Worm (Caenorhabditis elegans) whole organism, late embryonic: ENCODE data around the gene svh-11.

Source experiments
- C38D4.7 ChIP-seq: fragments of 200-800 bp; sonication (Bioruptor generic); optimal IDR thresholded peaks from 2 replicates; lab custom pipeline; 2018; ENCODE audit warnings: mild to moderate bottlenecking, missing genetic modification characterization, moderate library complexity, missing compliant biosample characterization
- K02D7.2 ChIP-seq: sonication (generic microtip); optimal IDR thresholded peaks from 2 replicates; lab custom pipeline; 2017; ENCODE audit warnings: mild to moderate bottlenecking, missing genetic modification characterization, missing compliant biosample characterization
- K09A11.1 ChIP-seq: sonication (generic microtip); optimal IDR thresholded peaks from 2 replicates; lab custom pipeline; 2017; ENCODE audit warnings: antibody characterized with exemption, mild to moderate bottlenecking, missing genetic modification characterization, missing compliant biosample characterization; ENCODE audit not compliant: insufficient read depth
- Y22D7AL.16 ChIP-seq: sonication (generic microtip); optimal IDR thresholded peaks from 2 replicates; lab custom pipeline; 2016; ENCODE audit warnings: missing genetic modification characterization, missing compliant biosample characterization
- ama-1 ChIP-seq: fragments of 150-350 bp; optimal IDR thresholded peaks from 2 replicates; lab custom pipeline; 2014
- ceh-14 ChIP-seq: sonication (generic microtip); optimal IDR thresholded peaks from 2 replicates; lab custom pipeline; 2016; ENCODE audit warnings: missing genotype, missing genetic modification characterization, missing compliant biosample characterization
- ceh-19 ChIP-seq: fragments of 200-800 bp; sonication (Bioruptor generic); optimal IDR thresholded peaks from 2 replicates; lab custom pipeline; 2018; ENCODE audit warnings: mild to moderate bottlenecking, missing genetic modification characterization, missing compliant biosample characterization
- ceh-22 ChIP-seq: sonication (generic microtip); optimal IDR thresholded peaks from 2 replicates; lab custom pipeline; 2017; ENCODE audit warnings: missing biosample characterization, missing genetic modification characterization
- ceh-34 ChIP-seq: sonication (generic microtip); optimal IDR thresholded peaks from 2 replicates; lab custom pipeline; 2016; ENCODE audit warnings: mild to moderate bottlenecking, missing genetic modification characterization, missing compliant biosample characterization
- ceh-6 ChIP-seq: fragments of 200-800 bp; sonication (Bioruptor generic); optimal IDR thresholded peaks from 2 replicates; lab custom pipeline; 2018; ENCODE audit warnings: mild to moderate bottlenecking, missing genetic modification characterization, missing compliant biosample characterization
- ceh-9 ChIP-seq: sonication (generic microtip); optimal IDR thresholded peaks from 2 replicates; lab custom pipeline; 2016; ENCODE audit warnings: mild to moderate bottlenecking, missing genetic modification characterization, inconsistent platforms, missing compliant biosample characterization
- dmd-4 ChIP-seq: sonication (generic microtip); optimal IDR thresholded peaks from 2 replicates; lab custom pipeline; 2016; ENCODE audit warnings: borderline replicate concordance, missing genetic modification characterization, missing compliant biosample characterization
- fkh-6 ChIP-seq: sonication (generic microtip); optimal IDR thresholded peaks from 2 replicates; lab custom pipeline; 2016; ENCODE audit warnings: missing genetic modification characterization, missing compliant biosample characterization
- hlh-8 ChIP-seq: sonication (generic microtip); optimal IDR thresholded peaks from 2 replicates; lab custom pipeline; 2016; ENCODE audit warnings: missing genotype, missing genetic modification characterization, missing compliant biosample characterization
- lim-6 ChIP-seq: sonication (generic microtip); optimal IDR thresholded peaks from 2 replicates; lab custom pipeline; 2016; ENCODE audit warnings: missing genetic modification characterization, missing compliant biosample characterization
- lin-11 ChIP-seq: fragments of 200-800 bp; sonication (Bioruptor generic); optimal IDR thresholded peaks from 2 replicates; lab custom pipeline; 2018; ENCODE audit warnings: mild to moderate bottlenecking, missing genetic modification characterization, missing compliant biosample characterization
- madf-2 ChIP-seq: sonication (generic microtip); optimal IDR thresholded peaks from 2 replicates; lab custom pipeline; 2017; ENCODE audit warnings: missing genetic modification characterization, missing compliant biosample characterization
- nfya-1 ChIP-seq: sonication (generic microtip); optimal IDR thresholded peaks from 2 replicates; lab custom pipeline; 2017; ENCODE audit warnings: missing genetic modification characterization, mild to moderate bottlenecking, missing compliant biosample characterization, antibody characterized with exemption, moderate library complexity
- nhr-11 ChIP-seq: fragments of 150-350 bp; optimal IDR thresholded peaks from 2 replicates; lab custom pipeline; 2014; ENCODE audit warnings: missing biosample characterization, missing genetic modification characterization
- nhr-232 ChIP-seq: sonication (generic microtip); optimal IDR thresholded peaks from 2 replicates; lab custom pipeline; 2016; ENCODE audit warnings: missing genetic modification characterization, missing compliant biosample characterization
- npax-4 ChIP-seq: sonication (generic microtip); optimal IDR thresholded peaks from 2 replicates; lab custom pipeline; 2016; ENCODE audit warnings: missing genetic modification characterization, missing compliant biosample characterization
- odd-2 ChIP-seq: sonication (generic microtip); optimal IDR thresholded peaks from 2 replicates; lab custom pipeline; 2017; ENCODE audit warnings: antibody characterized with exemption, mild to moderate bottlenecking, missing genetic modification characterization, missing compliant biosample characterization
- pag-3 ChIP-seq: sonication (generic microtip); optimal IDR thresholded peaks from 2 replicates; lab custom pipeline; 2016; ENCODE audit warnings: missing compliant biosample characterization, missing genetic modification characterization, borderline replicate concordance
- pqm-1 ChIP-seq: sonication (generic microtip); optimal IDR thresholded peaks from 2 replicates; lab custom pipeline; 2016; ENCODE audit warnings: missing genetic modification characterization, missing compliant biosample characterization
- pros-1 ChIP-seq: fragments of 150-350 bp; optimal IDR thresholded peaks from 2 replicates; lab custom pipeline; 2014; ENCODE audit warnings: missing biosample characterization, missing genetic modification reagents, missing genetic modification characterization
- ref-2 ChIP-seq: sonication (generic microtip); optimal IDR thresholded peaks from 2 replicates; lab custom pipeline; 2016; ENCODE audit warnings: missing genetic modification characterization, missing compliant biosample characterization
- rnt-1 ChIP-seq: sonication (generic microtip); optimal IDR thresholded peaks from 2 replicates; lab custom pipeline; 2016; ENCODE audit warnings: missing genetic modification characterization, missing compliant biosample characterization
- sdc-2 ChIP-seq: sonication (generic microtip); optimal IDR thresholded peaks from 2 replicates; lab custom pipeline; 2016; ENCODE audit warnings: missing genotype, missing genetic modification characterization, missing compliant biosample characterization
- sox-2 ChIP-seq: fragments of 200-800 bp; sonication (Bioruptor generic); IDR thresholded peaks from 2 replicates; pipeline ENCODE4 v1.3.6; 2022; ENCODE audit warnings: missing genetic modification reagents, missing genetic modification characterization, missing compliant biosample characterization
- sox-4 ChIP-seq: sonication (generic microtip); optimal IDR thresholded peaks from 2 replicates; lab custom pipeline; 2017; ENCODE audit warnings: mild to moderate bottlenecking, missing genetic modification characterization, inconsistent platforms, missing compliant biosample characterization
- syd-9 ChIP-seq: sonication (generic microtip); optimal IDR thresholded peaks from 2 replicates; lab custom pipeline; 2016; ENCODE audit warnings: mild to moderate bottlenecking, missing genetic modification characterization, moderate library complexity, missing compliant biosample characterization
- tbx-7 ChIP-seq: sonication (generic microtip); optimal IDR thresholded peaks from 2 replicates; lab custom pipeline; 2016; ENCODE audit warnings: missing genotype, missing genetic modification characterization, missing compliant biosample characterization
- unc-42 ChIP-seq: sonication (generic microtip); optimal IDR thresholded peaks from 2 replicates; lab custom pipeline; 2016; ENCODE audit warnings: missing genotype, missing genetic modification characterization, missing compliant biosample characterization
- unc-55 ChIP-seq: sonication (generic microtip); optimal IDR thresholded peaks from 2 replicates; lab custom pipeline; 2017; ENCODE audit warnings: missing biosample characterization, missing genetic modification reagents, missing genetic modification characterization
- zip-5 ChIP-seq: sonication (generic microtip); optimal IDR thresholded peaks from 2 replicates; lab custom pipeline; 2016; ENCODE audit warnings: missing genetic modification characterization, missing compliant biosample characterization
- ztf-16 ChIP-seq: sonication (generic microtip); optimal IDR thresholded peaks from 2 replicates; lab custom pipeline; 2017; ENCODE audit warnings: missing genetic modification characterization, missing compliant biosample characterization

The svh-11 gene

DNA sequence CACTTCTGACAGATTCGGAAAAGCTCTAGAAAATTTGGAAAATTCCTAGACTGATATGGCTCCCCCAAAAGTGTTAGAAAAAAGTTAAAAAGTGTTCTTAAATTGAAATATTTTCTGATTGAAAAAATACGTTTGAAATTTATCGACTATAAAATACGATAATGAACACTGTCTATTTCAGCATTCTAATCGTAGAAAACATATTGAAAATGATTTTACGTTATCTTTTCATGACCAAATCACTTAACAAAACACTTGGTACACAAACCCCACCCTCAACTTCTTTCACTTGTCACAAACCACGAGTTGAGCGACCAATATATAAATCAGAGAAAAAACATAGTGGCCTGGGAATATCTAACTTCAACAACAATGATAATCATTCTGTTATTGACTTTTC, 27.7 kb upstream of the svh-11 start, which contains the start of gene cyp-33C1:
Gene cyp-33C1 (plus strand): TSS at position 301 of the 400 bp plus-strand sequence.
- TF ChIP-seq ceh-14 (tag; lab: Kevin White, UChicago) (no peak), ceh-19 (GFP tag; lab: Kevin White, UChicago) (no peak), lim-6 (tag; lab: Kevin White, UChicago) (no peak), syd-9 (tag; lab: Kevin White, UChicago) (no peak), nfya-1 (no peak), nhr-11 (tag; lab: Kevin White, UChicago) (no peak), rnt-1 (tag; lab: Kevin White, UChicago) (no peak), ztf-16 (tag; lab: Kevin White, UChicago) (no peak), hlh-8 (tag; lab: Kevin White, UChicago) (no peak), K09A11.1 (tag; lab: Kevin White, UChicago) (no peak), C38D4.7 (GFP tag; lab: Kevin White, UChicago) (no peak), sox-4 (tag; lab: Kevin White, UChicago) (no peak), unc-42 (no peak), madf-2 (tag; lab: Kevin White, UChicago) (no peak), ref-2 (tag; lab: Kevin White, UChicago) (no peak), ama-1 (lab: Kevin White, UChicago) (no peak), pros-1 (tag; lab: Kevin White, UChicago) (no peak)

DNA sequence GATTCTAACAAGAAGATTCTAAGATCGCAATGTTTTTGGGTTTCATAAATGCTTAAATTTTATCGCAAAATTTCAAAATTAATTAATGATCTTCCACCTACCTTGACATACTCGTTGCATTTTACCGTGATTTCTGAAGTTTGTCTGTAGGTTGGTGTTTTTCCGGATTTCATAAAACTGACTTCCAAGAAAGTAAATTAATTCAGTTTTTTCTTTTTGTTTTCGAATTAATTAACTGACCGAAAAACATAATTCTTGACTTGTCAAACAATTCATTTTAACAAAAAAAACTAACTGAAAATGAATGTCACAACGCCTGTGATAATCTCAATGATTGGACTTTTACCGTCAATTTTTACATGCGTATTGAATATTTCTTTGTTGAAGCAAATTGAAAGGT, 25.2 kb upstream of the svh-11 start, which contains the start of gene srbc-16:
Gene srbc-16 (plus strand): TSS at position 301 of the 400 bp plus-strand sequence.
- TF ChIP-seq nhr-11 (tag; lab: Kevin White, UChicago) (no peak), madf-2 (tag; lab: Kevin White, UChicago) (no peak), ceh-6 (GFP tag; lab: Kevin White, UChicago) (no peak), C38D4.7 (GFP tag; lab: Kevin White, UChicago) (no peak), pqm-1 (no peak), ceh-34 (tag; lab: Kevin White, UChicago) (no peak), zip-5 (tag; lab: Kevin White, UChicago) (no peak), ceh-22 (tag; lab: Kevin White, UChicago) (no peak), sdc-2 (tag; lab: Kevin White, UChicago) (no peak), ztf-16 (tag; lab: Kevin White, UChicago) (no peak), lin-11 (tag; lab: Kevin White, UChicago) (no peak), sox-2 (GFP tag; lab: Robert Waterston, UW) (no peak), ceh-9 (tag; lab: Kevin White, UChicago) (no peak), K09A11.1 (tag; lab: Kevin White, UChicago) (no peak), nfya-1 (no peak), sox-4 (tag; lab: Kevin White, UChicago) (no peak), tbx-7 (tag; lab: Kevin White, UChicago) (no peak), syd-9 (tag; lab: Kevin White, UChicago) (no peak), nhr-232 (tag; lab: Kevin White, UChicago) (no peak)

- no peak for TF ChIP-seq fkh-6 (tag; lab: Kevin White, UChicago)
- TF ChIP-seq npax-4 (tag; lab: Kevin White, UChicago) = no peak
- no peak for TF ChIP-seq Y22D7AL.16
- no peak for TF ChIP-seq dmd-4 (tag; lab: Kevin White, UChicago)
- TF ChIP-seq odd-2 (tag; lab: Kevin White, UChicago) = no peak
- TF ChIP-seq unc-55 (GFP tag; lab: Kevin White, UChicago) = no peak
- no peak for TF ChIP-seq K02D7.2 (tag; lab: Kevin White, UChicago)
- TF ChIP-seq rnt-1 (tag; lab: Kevin White, UChicago) = no peak
- TF ChIP-seq pag-3 (tag; lab: Kevin White, UChicago) = no peak
- TF ChIP-seq hlh-8 (tag; lab: Kevin White, UChicago) = no peak
- no peak for TF ChIP-seq madf-2 (tag; lab: Kevin White, UChicago)
These were observed 23.7 kb upstream of the svh-11 start, which contains the start of gene cyp-33C2 for ce11 chrV:2183162-2183561. cyp-33C2 (plus strand) TSS chrV:2183488.
